Worm (Caenorhabditis elegans): ENCODE data around the gene C07G2.5.

DNA sequence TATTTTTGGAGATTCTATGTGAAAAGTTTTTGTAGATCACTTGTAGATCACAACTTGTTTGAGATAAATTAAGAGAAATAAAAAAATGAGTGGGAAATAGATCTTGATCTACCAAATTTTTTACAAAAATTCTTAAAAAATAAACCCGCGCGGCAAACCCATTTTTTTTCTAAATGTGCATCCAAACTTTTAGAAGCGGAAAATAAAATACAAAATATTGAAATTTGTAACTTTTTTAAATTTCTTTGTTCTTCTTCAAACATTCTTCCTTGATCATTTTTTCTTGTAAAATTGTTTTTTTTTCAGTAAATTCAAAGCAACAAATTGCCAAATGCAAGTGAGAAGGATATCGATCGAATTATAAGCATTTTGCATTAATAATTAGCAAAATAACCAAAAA lies 21.2 kb upstream of the C07G2.5 start, which contains the start of gene cdh-4:
- no peak for TF ChIP-seq F49E8.2 (tag; optimal IDR thresholded peaks at IDR 0.05; ENCODE audit: insufficient read depth)
- no peak for TF ChIP-seq F57C9.4 (tag; optimal IDR thresholded peaks at IDR 0.05)
- TF ChIP-seq hlh-26 (GFP tag; conservative IDR thresholded peaks at IDR 0.05) = no peak
- TF ChIP-seq chd-7 (tag; optimal IDR thresholded peaks at IDR 0.05) = no peak
- TF ChIP-seq hlh-12 (tag; optimal IDR thresholded peaks at IDR 0.05) = no peak
- TF ChIP-seq dpff-1 (tag; optimal IDR thresholded peaks at IDR 0.05) = no peak
- no peak for TF ChIP-seq egrh-3 (GFP tag; IDR thresholded peaks at IDR 0.05)
- no peak; the same call in 1 of the 2 replicates for TF ChIP-seq madf-6 (GFP tag; IDR thresholded peaks at IDR 0.05)
- TF ChIP-seq egl-44 (GFP tag; IDR thresholded peaks at IDR 0.05) = no peak
- TF ChIP-seq hrde-1 (tag; optimal IDR thresholded peaks at IDR 0.05; ENCODE audit: borderline replicate concordance) = no peak
- peak; percentile 5 for TF ChIP-seq xnd-1 (tag; optimal IDR thresholded peaks at IDR 0.05)
